Fruit fly (Drosophila melanogaster) whole organism, embryonic: ENCODE measurements around the gene CG15741.

Experiments used
- Bdp1 ChIP-seq: fragments of 200-800 bp; sonication (Bioruptor generic); optimal IDR thresholded peaks from 3 replicates; lab custom pipeline; 2016; ENCODE audit warnings: missing biosample characterization, missing genetic modification characterization
- Bgb ChIP-seq: fragments of 200-800 bp; sonication (Bioruptor generic); IDR thresholded peaks from 2 replicates; pipeline ENCODE4 v1.3.6; 2022; ENCODE audit warnings: missing biosample characterization, missing genetic modification characterization; ENCODE audit not compliant: partially characterized antibody
- CG10267 ChIP-seq: fragments of 200-800 bp; sonication (Bioruptor generic); optimal IDR thresholded peaks from 2 replicates; lab custom pipeline; 2018; ENCODE audit warnings: missing biosample characterization, mild to moderate bottlenecking, missing genetic modification characterization, moderate library complexity
- CG10654 ChIP-seq: fragments of 200-800 bp; sonication (Bioruptor generic); optimal IDR thresholded peaks from 2 replicates; lab custom pipeline; 2016; ENCODE audit warnings: missing biosample characterization, missing genetic modification characterization
- CG13287 ChIP-seq: fragments of 200-800 bp; sonication (Bioruptor generic); IDR thresholded peaks from 2 replicates; pipeline ENCODE4 v1.3.6; 2022; ENCODE audit warnings: missing biosample characterization, missing genetic modification characterization; ENCODE audit not compliant: partially characterized antibody
- CG14710 ChIP-seq: fragments of 200-800 bp; sonication (Bioruptor generic); optimal IDR thresholded peaks from 3 replicates; lab custom pipeline; 2019; ENCODE audit warnings: missing biosample characterization, mild to moderate bottlenecking, missing genetic modification characterization, moderate library complexity
- CG16813 ChIP-seq: fragments of 200-800 bp; sonication (Bioruptor generic); IDR thresholded peaks from 3 replicates; pipeline ENCODE4 v1.3.6; 2022; ENCODE audit warnings: missing biosample characterization, missing genetic modification characterization; ENCODE audit not compliant: partially characterized antibody
- CG17328 ChIP-seq: fragments of 200-800 bp; sonication (Bioruptor generic); IDR thresholded peaks from 2 replicates; pipeline ENCODE4 v1.3.6; 2022; ENCODE audit warnings: missing biosample characterization, missing genetic modification characterization
- CG17829 ChIP-seq: fragments of 200-800 bp; optimal IDR thresholded peaks from 2 replicates; lab custom pipeline; 2019; ENCODE audit warnings: missing biosample characterization, mild to moderate bottlenecking, missing genetic modification characterization, moderate library complexity
- CG18476 ChIP-seq: fragments of 200-800 bp; sonication (Bioruptor generic); optimal IDR thresholded peaks from 2 replicates; lab custom pipeline; 2016; ENCODE audit warnings: missing biosample characterization, mild to moderate bottlenecking, missing genetic modification characterization
- CG18599 ChIP-seq: fragments of 200-800 bp; sonication (Bioruptor generic); optimal IDR thresholded peaks from 3 replicates; lab custom pipeline; 2017; ENCODE audit warnings: missing biosample characterization, missing genetic modification characterization, mild to moderate bottlenecking, moderate library complexity, missing genetic modification reagents
- CG2116 ChIP-seq: fragments of 200-800 bp; sonication (Bioruptor generic); optimal IDR thresholded peaks from 3 replicates; lab custom pipeline; 2018; ENCODE audit warnings: missing biosample characterization, mild to moderate bottlenecking, missing genetic modification characterization
- CG2199 ChIP-seq: fragments of 200-800 bp; sonication (Bioruptor generic); IDR thresholded peaks from 3 replicates; pipeline ENCODE4 v1.3.6; 2022; ENCODE audit warnings: missing biosample characterization, missing genetic modification characterization
- CG30020 ChIP-seq: fragments of 200-800 bp; optimal IDR thresholded peaks from 2 replicates; lab custom pipeline; 2019; ENCODE audit warnings: missing biosample characterization, mild to moderate bottlenecking, missing genetic modification characterization, moderate library complexity
- CG3065 ChIP-seq: fragments of 200-800 bp; sonication (Bioruptor generic); optimal IDR thresholded peaks from 2 replicates; lab custom pipeline; 2016; ENCODE audit warnings: missing biosample characterization, missing genetic modification characterization
- CG3163 ChIP-seq: fragments of 200-800 bp; sonication (Bioruptor generic); optimal IDR thresholded peaks from 3 replicates; lab custom pipeline; 2016; ENCODE audit warnings: missing biosample characterization, missing genetic modification characterization
- CG34422 ChIP-seq: fragments of 200-800 bp; sonication (Bioruptor generic); IDR thresholded peaks from 3 replicates; pipeline ENCODE4 v1.3.6; 2022; ENCODE audit warnings: missing biosample characterization, missing genetic modification characterization
- CG4617 ChIP-seq: fragments of 200-800 bp; sonication (Bioruptor generic); optimal IDR thresholded peaks from 3 replicates; lab custom pipeline; 2016; ENCODE audit warnings: missing biosample characterization, missing genetic modification characterization, borderline replicate concordance
- CG4707 ChIP-seq: fragments of 200-800 bp; sonication (Bioruptor generic); optimal IDR thresholded peaks from 2 replicates; lab custom pipeline; 2018; ENCODE audit warnings: missing biosample characterization, mild to moderate bottlenecking, missing genetic modification characterization, moderate library complexity
- CG6791 ChIP-seq: fragments of 200-800 bp; sonication (Bioruptor generic); IDR thresholded peaks from 3 replicates; pipeline ENCODE4 v1.3.6; 2022; ENCODE audit warnings: missing biosample characterization, missing genetic modification characterization; ENCODE audit not compliant: partially characterized antibody
- CG7963 ChIP-seq: fragments of 200-800 bp; sonication (Bioruptor generic); IDR thresholded peaks from 3 replicates; pipeline ENCODE4 v1.3.6; 2022; ENCODE audit warnings: missing biosample characterization, missing genetic modification characterization; ENCODE audit not compliant: partially characterized antibody
- CG9797 ChIP-seq: fragments of 200-800 bp; sonication (Bioruptor generic); optimal IDR thresholded peaks from 3 replicates; lab custom pipeline; 2018; ENCODE audit warnings: missing biosample characterization, mild to moderate bottlenecking, missing genetic modification characterization
- Chrac-16 ChIP-seq: fragments of 200-800 bp; sonication (Bioruptor generic); optimal IDR thresholded peaks from 3 replicates; lab custom pipeline; 2016; ENCODE audit warnings: missing biosample characterization, missing genetic modification characterization
- D19B ChIP-seq: fragments of 200-800 bp; sonication (Bioruptor generic); optimal IDR thresholded peaks from 2 replicates; lab custom pipeline; 2017; ENCODE audit warnings: missing biosample characterization, mild to moderate bottlenecking, missing genetic modification characterization
- Dll ChIP-seq: fragments of 200-800 bp; sonication (Bioruptor generic); IDR thresholded peaks from 4 replicates; pipeline ENCODE4 v1.3.6; 2022; ENCODE audit warnings: missing biosample characterization, missing genetic modification characterization; ENCODE audit not compliant: partially characterized antibody
- Doc3 ChIP-seq: fragments of 200-800 bp; sonication (Bioruptor generic); IDR thresholded peaks from 3 replicates; pipeline ENCODE4 v1.3.6; 2022; ENCODE audit warnings: missing biosample characterization, missing genetic modification characterization; ENCODE audit not compliant: partially characterized antibody
- Dp ChIP-seq: fragments of 200-800 bp; sonication (Bioruptor generic); optimal IDR thresholded peaks from 2 replicates; lab custom pipeline; 2018; ENCODE audit warnings: missing biosample characterization, mild to moderate bottlenecking, missing genetic modification characterization, moderate library complexity
- Dref ChIP-seq: fragments of 200-800 bp; sonication (Bioruptor generic); IDR thresholded peaks from 2 replicates; pipeline ENCODE4 v1.3.6; 2022; ENCODE audit warnings: missing biosample characterization, missing genetic modification characterization
- Eip74EF ChIP-seq, 2 experiments: fragments of 200-800 bp in 1 of 2; fragments of >200 bp in 1 of 2; sonication (Bioruptor generic) in 1 of 2; optimal IDR thresholded peaks; 2 replicates each; lab custom pipeline; 2017 to 2019; ENCODE audit warnings: missing biosample characterization in 2 of 2, missing genetic modification characterization in 2 of 2, mild to moderate bottlenecking in 1 of 2, moderate library complexity in 1 of 2
- Ets97D ChIP-seq: fragments of 200-800 bp; sonication (Bioruptor generic); optimal IDR thresholded peaks from 3 replicates; lab custom pipeline; 2016; ENCODE audit warnings: missing biosample characterization, missing genetic modification characterization
- HLH54F ChIP-seq: fragments of 200-800 bp; sonication (Bioruptor generic); optimal IDR thresholded peaks from 3 replicates; lab custom pipeline; 2016; ENCODE audit warnings: missing biosample characterization, missing genetic modification characterization
- HmgZ ChIP-seq: fragments of 200-800 bp; sonication (Bioruptor generic); optimal IDR thresholded peaks from 2 replicates; lab custom pipeline; 2018; ENCODE audit warnings: missing biosample characterization, mild to moderate bottlenecking, missing genetic modification characterization
- Hmr ChIP-seq: fragments of 200-800 bp; sonication (Bioruptor generic); optimal IDR thresholded peaks from 3 replicates; lab custom pipeline; 2017; ENCODE audit warnings: mild to moderate bottlenecking, missing biosample characterization, missing genetic modification reagents, missing genetic modification characterization
- MBD-R2 ChIP-seq: fragments of 200-800 bp; sonication (Bioruptor generic); IDR thresholded peaks from 2 replicates; pipeline ENCODE4 v1.3.6; 2022; ENCODE audit warnings: missing biosample characterization, missing genetic modification characterization
- NfI ChIP-seq: fragments of 200-800 bp; sonication (Bioruptor generic); optimal IDR thresholded peaks from 3 replicates; lab custom pipeline; 2018; ENCODE audit warnings: missing biosample characterization, mild to moderate bottlenecking, missing genetic modification characterization, moderate library complexity
- Spps ChIP-seq: fragments of 200-800 bp; sonication (Bioruptor generic); optimal IDR thresholded peaks from 2 replicates; lab custom pipeline; 2018; ENCODE audit warnings: missing biosample characterization, mild to moderate bottlenecking, missing genetic modification characterization
- amos ChIP-seq: fragments of 200-800 bp; sonication (Bioruptor generic); IDR thresholded peaks from 2 replicates; pipeline ENCODE4 v1.3.6; 2022; ENCODE audit warnings: missing biosample characterization, missing genetic modification characterization; ENCODE audit not compliant: partially characterized antibody
- bbx ChIP-seq: fragments of 200-800 bp; sonication (Bioruptor generic); IDR thresholded peaks from 2 replicates; pipeline ENCODE4 v1.3.6; 2022; ENCODE audit warnings: missing biosample characterization, missing genetic modification characterization; ENCODE audit not compliant: partially characterized antibody
- ems ChIP-seq: fragments of 200-800 bp; sonication (Bioruptor generic); optimal IDR thresholded peaks from 3 replicates; lab custom pipeline; 2016; ENCODE audit warnings: missing biosample characterization, missing genetic modification characterization
- gfzf ChIP-seq: fragments of 200-800 bp; sonication (Bioruptor generic); optimal IDR thresholded peaks from 2 replicates; lab custom pipeline; 2016; ENCODE audit warnings: missing biosample characterization, mild to moderate bottlenecking, missing genetic modification characterization, moderate library complexity
- gro ChIP-seq: fragments of 200-800 bp; sonication (Bioruptor generic); optimal IDR thresholded peaks from 2 replicates; lab custom pipeline; 2016; ENCODE audit warnings: missing biosample characterization, missing genetic modification characterization
- nau ChIP-seq: fragments of 200-800 bp; sonication (Bioruptor generic); optimal IDR thresholded peaks from 3 replicates; lab custom pipeline; 2017; ENCODE audit warnings: missing biosample characterization, mild to moderate bottlenecking, missing genetic modification characterization, missing genetic modification reagents
- pfk ChIP-seq: fragments of 200-800 bp; sonication (Bioruptor generic); optimal IDR thresholded peaks from 2 replicates; lab custom pipeline; 2018; ENCODE audit warnings: missing biosample characterization, mild to moderate bottlenecking, missing genetic modification characterization, moderate library complexity
- pum ChIP-seq: fragments of 200-800 bp; sonication (Bioruptor generic); optimal IDR thresholded peaks from 2 replicates; lab custom pipeline; 2016; ENCODE audit warnings: missing biosample characterization, missing genetic modification characterization
- pzg ChIP-seq: fragments of 200-800 bp; sonication (Bioruptor generic); optimal IDR thresholded peaks from 3 replicates; lab custom pipeline; 2018; ENCODE audit warnings: missing biosample characterization, mild to moderate bottlenecking, missing genetic modification characterization, moderate library complexity
- row ChIP-seq: fragments of 200-800 bp; sonication (Bioruptor generic); IDR thresholded peaks from 3 replicates; pipeline ENCODE4 v1.3.6; 2022; ENCODE audit warnings: missing biosample characterization, missing genetic modification characterization
- stwl ChIP-seq: fragments of 200-800 bp; sonication (Bioruptor generic); optimal IDR thresholded peaks from 3 replicates; lab custom pipeline; 2018; ENCODE audit warnings: missing biosample characterization, mild to moderate bottlenecking, missing genetic modification characterization, moderate library complexity
- zen2 ChIP-seq: fragments of 200-800 bp; sonication (Bioruptor generic); IDR thresholded peaks from 3 replicates; pipeline ENCODE4 v1.3.6; 2022; ENCODE audit warnings: missing biosample characterization, missing genetic modification characterization; ENCODE audit not compliant: partially characterized antibody

CG15741 gene

DNA sequence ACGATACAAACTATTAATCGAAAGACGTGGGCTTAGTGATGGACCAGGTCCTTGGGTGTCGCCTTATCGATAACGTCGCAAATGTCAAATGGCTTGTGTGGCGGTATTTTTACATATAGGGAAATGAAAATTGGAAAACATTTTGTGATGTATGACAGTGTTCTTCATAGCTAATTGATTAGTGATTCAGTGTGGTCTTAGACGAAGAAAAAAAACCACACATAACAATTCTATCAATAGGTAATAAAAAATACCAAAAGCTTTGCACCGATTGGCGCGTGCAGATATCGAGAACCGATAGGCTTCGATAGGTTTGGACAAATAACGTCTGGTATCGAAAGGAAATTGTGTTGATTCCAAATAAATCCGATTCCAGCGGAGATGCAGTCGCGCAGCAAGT lies 31.0 kb upstream of the CG15741 start, which contains the start of the genes Nrd1 and CG1847:
Gene Nrd1, minus strand, starts transcription at position 28 of the 400 bp plus-strand sequence.
Gene CG1847, plus strand, starts transcription at position 305 of the 400 bp plus-strand sequence.
- TF ChIP-seq CG13287 (peak; percentile 88), CG10267 (tag; lab: Kevin White, UChicago) (peak; percentile 37), pum (GFP tag; lab: Kevin White, UChicago) (no peak), Dp (peak; percentile 46), NfI (GFP tag; lab: Kevin White, UChicago) (no peak), CG6791 (peak; percentile 78), CG18476 (GFP tag; lab: Kevin White, UChicago) (no peak), Hmr (GFP tag; lab: Kevin White, UChicago) (no peak), Ets97D (GFP tag; lab: Kevin White, UChicago) (peak; percentile 17), CG30020 (tag; lab: Kevin White, UChicago) (peak; percentile 61), CG4617 (GFP tag; lab: Kevin White, UChicago) (peak; percentile 27), CG2199 (GFP tag; lab: Robert Waterston, UW) (no peak), row (0 out of 3 replicates have a peak, but pooled peaks have one; percentile 17), CG3163 (GFP tag; lab: Kevin White, UChicago) (no peak), Chrac-16 (GFP tag; lab: Kevin White, UChicago) (no peak), HmgZ (peak; percentile 5), CG14710 (tag; lab: Kevin White, UChicago) (peak; percentile 30), Eip74EF (GFP tag; optimal IDR thresholded peaks at IDR 0.05; lab: Kevin White, UChicago) (no peak), Doc3 (peak; percentile 64), stwl (tag; lab: Kevin White, UChicago) (peak; percentile 75), CG10654 (GFP tag; lab: Kevin White, UChicago) (no peak), pzg (peak; percentile 55), Dll (GFP tag; lab: Robert Waterston, UW) (peak; percentile 83; the same call in 3 of the 4 replicates), CG7963 (GFP tag; lab: Robert Waterston, UW) (peak; percentile 73), Dref (GFP tag; lab: Robert Waterston, UW) (peak; percentile 72), CG18599 (GFP tag; lab: Kevin White, UChicago) (no peak), nau (GFP tag; lab: Kevin White, UChicago) (no peak), ems (no peak), bbx (GFP tag; lab: Robert Waterston, UW) (peak; percentile 55), CG2116 (GFP tag; lab: Kevin White, UChicago) (peak; percentile 82), CG17829 (tag; lab: Kevin White, UChicago) (peak; percentile 15), HLH54F (GFP tag; lab: Kevin White, UChicago) (peak; percentile 3), CG34422 (peak; percentile 13; the same call in 1 of the 3 replicates), CG9797 (GFP tag; lab: Kevin White, UChicago) (peak; percentile 29), amos (GFP tag; lab: Robert Waterston, UW) (peak; percentile 52; the same call in 1 of the 2 replicates), Spps (tag; lab: Kevin White, UChicago) (no peak), Bdp1 (GFP tag; lab: Kevin White, UChicago) (no peak), CG16813 (GFP tag; lab: Robert Waterston, UW) (peak; percentile 76), gfzf (GFP tag; lab: Kevin White, UChicago) (peak; percentile 56), Bgb (peak; percentile 77), gro (GFP tag; lab: Kevin White, UChicago) (no peak), zen2 (peak; percentile 63; the same call in 1 of the 3 replicates), CG17328 (GFP tag; lab: Robert Waterston, UW) (no peak), pfk (GFP tag; lab: Kevin White, UChicago) (no peak), MBD-R2 (GFP tag; lab: Robert Waterston, UW) (peak; percentile 51), D19B (no peak), CG4707 (GFP tag; lab: Kevin White, UChicago) (no peak), CG3065 (GFP tag; lab: Kevin White, UChicago) (no peak)
